Worm (Caenorhabditis elegans) whole organism, young adult: ENCODE results near the gene pho-6.

Source experiments
- B0035.1 ChIP-seq: sonication (generic microtip); optimal IDR thresholded peaks from 2 replicates; lab custom pipeline; 2016; ENCODE audit warnings: missing genetic modification characterization, mild to moderate bottlenecking, missing compliant biosample characterization, missing genotype, missing genetic modification reagents
- C17E4.6 ChIP-seq: fragments of 200-800 bp; sonication (Bioruptor generic); IDR thresholded peaks from 2 replicates; pipeline ENCODE4 v1.3.6; 2022; ENCODE audit warnings: missing genetic modification reagents, missing genetic modification characterization, missing compliant biosample characterization
- F33H1.4 ChIP-seq: fragments of 200-800 bp; sonication (Bioruptor generic); IDR thresholded peaks from 2 replicates; pipeline ENCODE4 v1.3.6; 2022; ENCODE audit warnings: missing genetic modification reagents, missing genetic modification characterization, missing compliant biosample characterization
- F39B2.1 ChIP-seq: fragments of 200-800 bp; sonication (Bioruptor generic); IDR thresholded peaks from 2 replicates; pipeline ENCODE4 v1.3.6; 2022; ENCODE audit warnings: missing genetic modification reagents, missing genetic modification characterization, missing compliant biosample characterization
- Y67H2A.10 ChIP-seq: fragments of 200-800 bp; sonication (Bioruptor generic); conservative IDR thresholded peaks from 2 replicates; pipeline ENCODE4 v1.3.6; 2022; ENCODE audit warnings: missing genetic modification reagents, missing genetic modification characterization, missing compliant biosample characterization
- Y79H2A.3 ChIP-seq: fragments of 200-800 bp; sonication (Bioruptor generic); conservative IDR thresholded peaks from 2 replicates; pipeline ENCODE4 v1.3.6; 2022; ENCODE audit warnings: missing genetic modification reagents, missing genetic modification characterization, missing compliant biosample characterization
- Y95B8A.8 ChIP-seq: fragments of 200-800 bp; sonication (Bioruptor generic); IDR thresholded peaks from 2 replicates; pipeline ENCODE4 v1.3.6; 2022; ENCODE audit warnings: missing genetic modification reagents, missing genetic modification characterization, missing compliant biosample characterization
- ZK185.1 ChIP-seq: sonication (generic microtip); optimal IDR thresholded peaks from 2 replicates; lab custom pipeline; 2016; ENCODE audit warnings: mild to moderate bottlenecking, missing genetic modification characterization, missing compliant biosample characterization; ENCODE audit not compliant: poor library complexity, severe bottlenecking
- ama-1 ChIP-seq, 3 experiments: fragments of 150-350 bp in 1 of 3; sonication (generic microtip) in 2 of 3; optimal IDR thresholded peaks; 2 replicates each; lab custom pipeline; 2014 to 2018; ENCODE audit warnings: missing biosample characterization in 2 of 3, missing genetic modification characterization in 2 of 3, missing genetic modification reagents in 2 of 3
- aptf-2 ChIP-seq: fragments of 200-800 bp; sonication (Bioruptor generic); conservative IDR thresholded peaks from 2 replicates; pipeline ENCODE4 v1.3.6; 2022; ENCODE audit warnings: missing genetic modification reagents, missing genetic modification characterization, missing compliant biosample characterization
- aptf-3 ChIP-seq: fragments of 200-800 bp; sonication (Bioruptor generic); IDR thresholded peaks from 2 replicates; pipeline ENCODE4 v1.3.6; 2022; ENCODE audit warnings: missing genetic modification characterization, missing compliant biosample characterization
- atf-7 ChIP-seq: sonication (generic microtip); optimal IDR thresholded peaks from 2 replicates; lab custom pipeline; 2017; ENCODE audit warnings: mild to moderate bottlenecking, missing genetic modification characterization, missing compliant biosample characterization
- attf-6 ChIP-seq: fragments of 200-800 bp; sonication (Bioruptor generic); IDR thresholded peaks from 2 replicates; pipeline ENCODE4 v1.3.6; 2022; ENCODE audit warnings: missing genetic modification reagents, missing genetic modification characterization, missing compliant biosample characterization
- bed-1 ChIP-seq: fragments of 200-800 bp; sonication (Bioruptor generic); IDR thresholded peaks from 2 replicates; pipeline ENCODE4 v1.3.6; 2022; ENCODE audit warnings: missing genetic modification reagents, missing genetic modification characterization, missing compliant biosample characterization
- bed-2 ChIP-seq: fragments of 200-800 bp; sonication (Bioruptor generic); IDR thresholded peaks from 2 replicates; pipeline ENCODE4 v1.3.6; 2022; ENCODE audit warnings: missing genetic modification reagents, missing genetic modification characterization, missing compliant biosample characterization
- cebp-1 ChIP-seq, 2 experiments: fragments of 200-800 bp in 1 of 2; sonication (Bioruptor generic) in 1 of 2; sonication (generic microtip) in 1 of 2; IDR thresholded peaks in 1 of 2; optimal IDR thresholded peaks in 1 of 2; 2 replicates each; pipeline versions ENCODE4 v1.3.6 to Lab custom; 2017 to 2022; ENCODE audit warnings: missing compliant biosample characterization in 2 of 2, missing genetic modification characterization in 2 of 2, mild to moderate bottlenecking in 1 of 2, missing genetic modification reagents in 1 of 2, moderate library complexity in 1 of 2
- ceh-58 ChIP-seq: fragments of 200-800 bp; sonication (Bioruptor generic); IDR thresholded peaks from 2 replicates; pipeline ENCODE4 v1.3.6; 2022; ENCODE audit warnings: missing genetic modification characterization, missing compliant biosample characterization
- die-1 ChIP-seq: sonication (generic microtip); optimal IDR thresholded peaks from 2 replicates; lab custom pipeline; 2016; ENCODE audit warnings: missing genotype, mild to moderate bottlenecking, missing genetic modification characterization, missing compliant biosample characterization
- dpl-1 ChIP-seq: fragments of 150-350 bp; optimal IDR thresholded peaks from 2 replicates; lab custom pipeline; 2014; ENCODE audit warnings: missing biosample characterization, missing genetic modification reagents, missing genetic modification characterization
- efl-1 ChIP-seq: fragments of 150-350 bp; optimal IDR thresholded peaks from 2 replicates; lab custom pipeline; 2014; ENCODE audit warnings: missing biosample characterization, missing genetic modification reagents, missing genetic modification characterization
- ets-4 ChIP-seq: fragments of 200-800 bp; sonication (Bioruptor generic); optimal IDR thresholded peaks from 2 replicates; lab custom pipeline; 2018; ENCODE audit warnings: mild to moderate bottlenecking, missing genetic modification characterization, missing compliant biosample characterization
- gei-17 ChIP-seq: fragments of 200-800 bp; sonication (Bioruptor generic); optimal IDR thresholded peaks from 2 replicates; lab custom pipeline; 2018; ENCODE audit warnings: mild to moderate bottlenecking, missing genetic modification characterization, missing compliant biosample characterization
- lin-26 ChIP-seq: fragments of 200-800 bp; sonication (Bioruptor generic); IDR thresholded peaks from 2 replicates; pipeline ENCODE4 v1.3.6; 2022; ENCODE audit warnings: missing genetic modification reagents, missing genetic modification characterization, missing compliant biosample characterization
- lin-40 ChIP-seq: sonication (generic microtip); optimal IDR thresholded peaks from 2 replicates; lab custom pipeline; 2016; ENCODE audit warnings: missing genetic modification characterization, mild to moderate bottlenecking, missing compliant biosample characterization, missing genotype, missing genetic modification reagents
- lir-1 ChIP-seq: fragments of 200-800 bp; sonication (Bioruptor generic); conservative IDR thresholded peaks from 2 replicates; pipeline ENCODE4 v1.3.6; 2022; ENCODE audit warnings: missing genetic modification reagents, missing genetic modification characterization, missing compliant biosample characterization
- lsl-1 ChIP-seq: fragments of 200-800 bp; sonication (Bioruptor generic); optimal IDR thresholded peaks from 2 replicates; lab custom pipeline; 2018; ENCODE audit warnings: mild to moderate bottlenecking, missing genetic modification characterization, moderate library complexity, missing compliant biosample characterization
- lsy-27 ChIP-seq: sonication (generic microtip); optimal IDR thresholded peaks from 2 replicates; lab custom pipeline; 2017; ENCODE audit warnings: missing genetic modification characterization, mild to moderate bottlenecking, missing compliant biosample characterization, antibody characterized with exemption, missing genotype, borderline replicate concordance; ENCODE audit not compliant: insufficient read depth
- madf-10 ChIP-seq: sonication (generic microtip); optimal IDR thresholded peaks from 2 replicates; lab custom pipeline; 2016; ENCODE audit warnings: mild to moderate bottlenecking, missing genetic modification characterization, missing compliant biosample characterization
- madf-3 ChIP-seq: fragments of 200-800 bp; sonication (Bioruptor generic); IDR thresholded peaks from 2 replicates; pipeline ENCODE4 v1.3.6; 2022; ENCODE audit warnings: missing genetic modification reagents, missing genetic modification characterization, missing compliant biosample characterization
- madf-6 ChIP-seq: fragments of 200-800 bp; sonication (Bioruptor generic); IDR thresholded peaks from 2 replicates; pipeline ENCODE4 v1.3.6; 2022; ENCODE audit warnings: missing genetic modification reagents, missing genetic modification characterization, missing compliant biosample characterization
- madf-8 ChIP-seq: fragments of 200-800 bp; sonication (Bioruptor generic); conservative IDR thresholded peaks from 2 replicates; pipeline ENCODE4 v1.3.6; 2022; ENCODE audit warnings: missing genetic modification reagents, missing genetic modification characterization, missing compliant biosample characterization
- mcd-1 ChIP-seq: fragments of 200-800 bp; sonication (Bioruptor generic); IDR thresholded peaks from 2 replicates; pipeline ENCODE4 v1.3.6; 2022; ENCODE audit warnings: missing genetic modification reagents, missing genetic modification characterization, missing compliant biosample characterization
- mxl-1 ChIP-seq: sonication (generic microtip); optimal IDR thresholded peaks from 2 replicates; lab custom pipeline; 2016; ENCODE audit warnings: missing genetic modification characterization, missing compliant biosample characterization
- nhr-120 ChIP-seq: fragments of 200-800 bp; sonication (Bioruptor generic); IDR thresholded peaks from 2 replicates; pipeline ENCODE4 v1.3.6; 2022; ENCODE audit warnings: missing genetic modification characterization, missing compliant biosample characterization
- nhr-80 ChIP-seq: sonication (generic microtip); optimal IDR thresholded peaks from 2 replicates; lab custom pipeline; 2016; ENCODE audit warnings: missing genetic modification characterization, missing compliant biosample characterization
- pbrm-1 ChIP-seq: fragments of 200-800 bp; sonication (Bioruptor generic); IDR thresholded peaks from 2 replicates; pipeline ENCODE4 v1.3.6; 2022; ENCODE audit warnings: missing genetic modification reagents, missing genetic modification characterization, missing compliant biosample characterization
- snpc-3.4 ChIP-seq: sonication (generic microtip); optimal IDR thresholded peaks from 2 replicates; lab custom pipeline; 2017; ENCODE audit warnings: missing genetic modification characterization, mild to moderate bottlenecking, missing compliant biosample characterization, antibody characterized with exemption, moderate library complexity, missing genotype, missing genetic modification reagents
- snpc-4 ChIP-seq, 5 experiments: fragments of 150-350 bp in 1 of 5; sonication (generic microtip) in 4 of 5; optimal IDR thresholded peaks; 2 replicates each; lab custom pipeline; 2014 to 2018; ENCODE audit warnings: missing genetic modification characterization in 5 of 5, missing biosample characterization in 3 of 5, antibody characterized with exemption in 2 of 5, mild to moderate bottlenecking in 2 of 5, missing compliant biosample characterization in 2 of 5, missing genotype in 2 of 5, moderate library complexity in 2 of 5, missing genetic modification reagents in 1 of 5
- tbp1 ChIP-seq: fragments of 200-800 bp; sonication (Bioruptor generic); optimal IDR thresholded peaks from 2 replicates; lab custom pipeline; 2018; ENCODE audit warnings: mild to moderate bottlenecking, missing genetic modification characterization, missing compliant biosample characterization
- tlf-1 ChIP-seq: fragments of 200-800 bp; sonication (Bioruptor generic); optimal IDR thresholded peaks from 2 replicates; lab custom pipeline; 2018; ENCODE audit warnings: mild to moderate bottlenecking, missing genetic modification characterization, missing compliant biosample characterization
- unc-130 ChIP-seq: sonication (generic microtip); optimal IDR thresholded peaks from 2 replicates; lab custom pipeline; 2016; ENCODE audit warnings: missing genetic modification reagents, missing genetic modification characterization, missing compliant biosample characterization
- zfh-2 ChIP-seq: fragments of 200-800 bp; sonication (Bioruptor generic); conservative IDR thresholded peaks from 2 replicates; pipeline ENCODE4 v1.3.6; 2022; ENCODE audit warnings: missing genetic modification reagents, missing genetic modification characterization, missing compliant biosample characterization
- ztf-22 ChIP-seq: fragments of 200-800 bp; sonication (Bioruptor generic); optimal IDR thresholded peaks from 2 replicates; lab custom pipeline; 2018; ENCODE audit warnings: mild to moderate bottlenecking, missing genetic modification characterization, moderate library complexity, missing compliant biosample characterization
- ztf-25 ChIP-seq: fragments of 200-800 bp; sonication (Bioruptor generic); IDR thresholded peaks from 2 replicates; pipeline ENCODE4 v1.3.6; 2022; ENCODE audit warnings: missing genetic modification reagents, missing genetic modification characterization, missing compliant biosample characterization
- ztf-6 ChIP-seq: fragments of 200-800 bp; sonication (Bioruptor generic); IDR thresholded peaks from 2 replicates; pipeline ENCODE4 v1.3.6; 2022; ENCODE audit warnings: missing genetic modification reagents, missing genetic modification characterization, missing compliant biosample characterization

The pho-6 gene

DNA sequence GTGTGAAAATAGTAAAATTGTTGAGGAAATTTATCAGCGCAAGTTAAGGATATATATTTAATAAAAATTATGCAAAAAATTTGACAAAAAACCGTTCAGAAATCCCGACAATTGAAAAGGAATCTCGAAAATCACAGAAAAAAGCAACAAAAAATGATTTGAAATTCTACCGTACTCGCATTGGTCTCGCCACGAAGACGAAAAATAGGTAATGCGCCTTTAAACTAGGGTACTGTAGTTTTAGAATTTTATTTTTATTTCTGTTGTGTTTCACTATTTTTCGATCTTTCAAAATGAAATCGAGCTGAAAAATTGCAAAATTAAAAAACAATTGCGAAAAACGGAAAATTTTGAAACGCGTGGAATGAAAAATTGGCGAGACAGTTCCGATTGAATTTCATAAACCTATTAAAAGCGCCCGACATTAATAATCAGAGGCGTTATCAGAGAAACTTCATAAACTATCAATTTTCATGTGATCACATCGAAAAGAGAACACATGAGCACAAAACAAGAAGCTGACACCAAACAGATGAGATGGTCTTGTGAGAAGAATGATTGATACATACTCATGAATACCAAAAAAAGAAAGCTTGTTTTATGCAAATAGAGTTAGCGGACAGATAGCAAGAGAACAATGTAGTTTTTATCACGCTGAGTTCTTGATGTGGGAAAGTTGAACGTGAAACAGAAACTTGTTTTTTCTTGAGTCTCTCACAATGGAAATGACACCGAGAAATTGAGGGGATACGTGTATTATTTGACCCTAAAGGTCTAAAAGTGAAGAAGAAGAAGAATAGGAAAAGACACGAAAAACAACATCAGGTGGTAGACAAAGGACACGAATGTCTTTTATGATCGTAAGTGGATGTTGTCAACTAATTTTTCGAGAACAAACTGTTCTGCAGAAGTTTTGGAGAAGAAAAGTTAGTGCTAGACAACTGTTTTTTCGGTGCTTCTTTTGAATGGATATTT lies 30.9 kb upstream of the pho-6 start:
- TF ChIP-seq snpc-4 (GFP tag; optimal IDR thresholded peaks at IDR 0.05; lab: Kevin White, UChicago): no peak
- TF ChIP-seq snpc-4 (tag; optimal IDR thresholded peaks at IDR 0.05; lab: Kevin White, UChicago): peak in 3 of 4 experiments; percentile 42 to 69 (median 65)
- no peak for TF ChIP-seq mxl-1 (tag; lab: Kevin White, UChicago)
- no peak for TF ChIP-seq ZK185.1
- no peak for TF ChIP-seq ama-1 (optimal IDR thresholded peaks at IDR 0.05; lab: Kevin White, UChicago)
- no peak for TF ChIP-seq ama-1 (GFP tag; optimal IDR thresholded peaks at IDR 0.05; lab: Kevin White, UChicago)
- TF ChIP-seq mcd-1 (GFP tag; lab: Robert Waterston, UW): no peak
- no peak for TF ChIP-seq lir-1 (GFP tag; lab: Robert Waterston, UW)
- no peak for TF ChIP-seq aptf-3 (GFP tag; lab: Robert Waterston, UW)
- no peak for TF ChIP-seq nhr-120
- no peak for TF ChIP-seq Y95B8A.8 (GFP tag; lab: Robert Waterston, UW)
- no peak for TF ChIP-seq tbp1
- no peak for TF ChIP-seq ztf-25 (GFP tag; lab: Robert Waterston, UW)
- TF ChIP-seq lin-40 (tag; lab: Kevin White, UChicago): no peak
- no peak for TF ChIP-seq F39B2.1 (GFP tag; lab: Robert Waterston, UW)
- peak; percentile 20 for TF ChIP-seq atf-7 (tag; lab: Kevin White, UChicago)
- no peak for TF ChIP-seq lsy-27 (tag; lab: Kevin White, UChicago)
- TF ChIP-seq bed-2 (GFP tag; lab: Robert Waterston, UW): no peak
- no peak for TF ChIP-seq C17E4.6
- TF ChIP-seq F33H1.4: peak; percentile 86
- TF ChIP-seq unc-130 (GFP tag; lab: Kevin White, UChicago): no peak
- no peak for TF ChIP-seq attf-6 (GFP tag; lab: Robert Waterston, UW)
- TF ChIP-seq madf-6 (GFP tag; lab: Robert Waterston, UW): peak; percentile 84
- no peak for TF ChIP-seq bed-1
- TF ChIP-seq die-1 (tag; lab: Kevin White, UChicago): no peak
- TF ChIP-seq pbrm-1 (GFP tag; lab: Robert Waterston, UW): 0 out of 2 replicates have a peak, but pooled peaks have one; percentile 8
- no peak for TF ChIP-seq gei-17 (GFP tag; lab: Kevin White, UChicago)
- no peak for TF ChIP-seq zfh-2 (GFP tag; lab: Robert Waterston, UW)
- TF ChIP-seq madf-3 (GFP tag; lab: Robert Waterston, UW): no peak
- peak; percentile 30; the same call in 1 of the 2 replicates for TF ChIP-seq cebp-1 (GFP tag; IDR thresholded peaks at IDR 0.05; lab: Robert Waterston, UW)
- peak; percentile 62 for TF ChIP-seq cebp-1 (tag; optimal IDR thresholded peaks at IDR 0.05; lab: Kevin White, UChicago)
- no peak for TF ChIP-seq aptf-2 (GFP tag; lab: Robert Waterston, UW)
- TF ChIP-seq ets-4 (GFP tag; lab: Kevin White, UChicago): no peak
- no peak for TF ChIP-seq ztf-6 (GFP tag; lab: Robert Waterston, UW)
- peak; percentile 96 for TF ChIP-seq lsl-1 (GFP tag; lab: Kevin White, UChicago)
- peak; percentile 48; the same call in 1 of the 2 replicates for TF ChIP-seq lin-26
- TF ChIP-seq snpc-3.4 (tag; lab: Kevin White, UChicago): peak; percentile 42
- no peak for TF ChIP-seq tlf-1 (GFP tag; lab: Kevin White, UChicago)
- TF ChIP-seq dpl-1 (GFP tag; lab: Kevin White, UChicago): no peak
- no peak for TF ChIP-seq ceh-58 (GFP tag; lab: Robert Waterston, UW)
- no peak for TF ChIP-seq madf-10
- TF ChIP-seq madf-8 (GFP tag; lab: Robert Waterston, UW): peak; percentile 64
- TF ChIP-seq ztf-22 (GFP tag; lab: Kevin White, UChicago): peak; percentile 32
- no peak for TF ChIP-seq B0035.1 (tag; lab: Kevin White, UChicago)
- no peak for TF ChIP-seq Y67H2A.10 (GFP tag; lab: Robert Waterston, UW)
- no peak for TF ChIP-seq Y79H2A.3
- no peak for TF ChIP-seq efl-1 (GFP tag; lab: Kevin White, UChicago)
- TF ChIP-seq nhr-80: peak; percentile 94
